Fruit fly (Drosophila melanogaster): ENCODE results near the gene Tango9.

The Tango9 gene

dm6 chr3R:11982547-11982946, 7.8 kb upstream of the Tango9 start:
- TF ChIP-seq cic (GFP tag; optimal IDR thresholded peaks at IDR 0.05), result no peak
- no peak for TF ChIP-seq ovo (GFP tag; optimal IDR thresholded peaks at IDR 0.05)
- TF ChIP-seq CG14711 (tag; optimal IDR thresholded peaks at IDR 0.05), result no peak
- no peak for TF ChIP-seq CG7045 (GFP tag; optimal IDR thresholded peaks at IDR 0.05)

- TF ChIP-seq ovo (GFP tag; optimal IDR thresholded peaks at IDR 0.05), result no peak
- TF ChIP-seq CG11617 (GFP tag; optimal IDR thresholded peaks at IDR 0.05), result no peak
- TF ChIP-seq CG1620 (GFP tag; optimal IDR thresholded peaks at IDR 0.05), result no peak
- no peak for TF ChIP-seq CG33017 (tag; optimal IDR thresholded peaks at IDR 0.05)
- no peak for TF ChIP-seq pad (GFP tag; optimal IDR thresholded peaks at IDR 0.05)
- no peak for TF ChIP-seq bab1 (GFP tag; optimal IDR thresholded peaks at IDR 0.05)
- no peak for TF ChIP-seq CG7101 (tag; optimal IDR thresholded peaks at IDR 0.05)
- no peak for TF ChIP-seq Crg-1 (GFP tag; optimal IDR thresholded peaks at IDR 0.05)
- TF ChIP-seq cnc (optimal IDR thresholded peaks at IDR 0.05), result no peak
- no peak for TF ChIP-seq Mnt (GFP tag; optimal IDR thresholded peaks at IDR 0.05)
- no peak for TF ChIP-seq tj (GFP tag; optimal IDR thresholded peaks at IDR 0.05)
- TF ChIP-seq CG7045 (GFP tag; optimal IDR thresholded peaks at IDR 0.05), result no peak
- no peak for TF ChIP-seq kay (GFP tag; ENCODE audit: borderline replicate concordance)
- TF ChIP-seq CG14711 (tag; optimal IDR thresholded peaks at IDR 0.05), result no peak
- TF ChIP-seq CG12768 (GFP tag; optimal IDR thresholded peaks at IDR 0.05), result no peak
- no peak for TF ChIP-seq toe (GFP tag; optimal IDR thresholded peaks at IDR 0.05)
Measured at dm6 chr3R:11981962-11982361, 7.3 kb upstream of the Tango9 start, which contains the start of gene CG12224. CG12224 (minus strand) TSS chr3R:11982062.

dm6 chr3R:11979879-11980571, 5.3 kb upstream of the Tango9 start, which contains the start of gene CG18547:
CG18547 (minus strand) TSS chr3R:11980390.
- peak; percentile 25 for TF ChIP-seq CG14711 (tag; optimal IDR thresholded peaks at IDR 0.05)
- TF ChIP-seq pad (GFP tag; optimal IDR thresholded peaks at IDR 0.05), result no peak

dm6 chr3R:11978278-11978677, 3.6 kb upstream of the Tango9 start:
- TF ChIP-seq kay (GFP tag; ENCODE audit: borderline replicate concordance) (peak; percentile 37), pad (GFP tag; optimal IDR thresholded peaks at IDR 0.05) (no peak)

- TF ChIP-seq toe (GFP tag; optimal IDR thresholded peaks at IDR 0.05) (no peak), kay (GFP tag; ENCODE audit: borderline replicate concordance) (peak; percentile 70)
Measured at dm6 chr3R:11977336-11977678, 2.6 kb upstream of the Tango9 start.

- TF ChIP-seq tj (GFP tag; optimal IDR thresholded peaks at IDR 0.05), result no peak
- TF ChIP-seq kay (GFP tag; ENCODE audit: borderline replicate concordance), result no peak
- TF ChIP-seq CG7101 (tag; optimal IDR thresholded peaks at IDR 0.05), result no peak
- no peak for TF ChIP-seq bab1 (GFP tag; optimal IDR thresholded peaks at IDR 0.05)
- TF ChIP-seq ovo (GFP tag; optimal IDR thresholded peaks at IDR 0.05), result no peak
- no peak for TF ChIP-seq Crg-1 (GFP tag; optimal IDR thresholded peaks at IDR 0.05)
Measured at dm6 chr3R:11976556-11977335, 2.0 kb upstream of the Tango9 start, which contains the start of gene CG10005. CG10005 (minus strand) TSS chr3R:11977197.

dm6 chr3R:11973826-11974225, 884 bp downstream of the Tango9 start:
- TF ChIP-seq CG11617 (GFP tag; optimal IDR thresholded peaks at IDR 0.05) (no peak), Hr96 (GFP tag; optimal IDR thresholded peaks at IDR 0.05) (no peak), cnc (optimal IDR thresholded peaks at IDR 0.05) (no peak), pad (GFP tag; optimal IDR thresholded peaks at IDR 0.05) (no peak), kay (GFP tag; ENCODE audit: borderline replicate concordance) (no peak), CG33017 (tag; optimal IDR thresholded peaks at IDR 0.05) (no peak), cic (GFP tag; optimal IDR thresholded peaks at IDR 0.05) (no peak), Crg-1 (GFP tag; optimal IDR thresholded peaks at IDR 0.05) (no peak), CG12768 (GFP tag; optimal IDR thresholded peaks at IDR 0.05) (no peak), CG14711 (tag; optimal IDR thresholded peaks at IDR 0.05) (no peak), tj (GFP tag; optimal IDR thresholded peaks at IDR 0.05) (no peak), CG7045 (GFP tag; optimal IDR thresholded peaks at IDR 0.05) (no peak), CG5204 (GFP tag; optimal IDR thresholded peaks at IDR 0.05) (no peak), CG7101 (tag; optimal IDR thresholded peaks at IDR 0.05) (no peak), Mnt (GFP tag; optimal IDR thresholded peaks at IDR 0.05) (no peak), bab1 (GFP tag; optimal IDR thresholded peaks at IDR 0.05) (no peak)

dm6 chr3R:11971394-11971793, 3.3 kb downstream of the Tango9 start, which contains the start of gene GC2:
GC2 (plus strand) TSS chr3R:11971694.
- TF ChIP-seq tj (GFP tag; optimal IDR thresholded peaks at IDR 0.05) (no peak), bab1 (GFP tag; optimal IDR thresholded peaks at IDR 0.05) (no peak), CG7045 (GFP tag; optimal IDR thresholded peaks at IDR 0.05) (no peak), CG7101 (tag; optimal IDR thresholded peaks at IDR 0.05) (no peak), Hr96 (GFP tag; optimal IDR thresholded peaks at IDR 0.05) (no peak), cnc (optimal IDR thresholded peaks at IDR 0.05) (no peak), cic (GFP tag; optimal IDR thresholded peaks at IDR 0.05) (no peak), kay (GFP tag; ENCODE audit: borderline replicate concordance) (no peak), Mnt (GFP tag; optimal IDR thresholded peaks at IDR 0.05) (no peak), CG14711 (tag; optimal IDR thresholded peaks at IDR 0.05) (no peak), CG1620 (GFP tag; optimal IDR thresholded peaks at IDR 0.05) (no peak), CG12768 (GFP tag; optimal IDR thresholded peaks at IDR 0.05) (no peak), toe (GFP tag; optimal IDR thresholded peaks at IDR 0.05) (no peak), Clk (GFP tag; optimal IDR thresholded peaks at IDR 0.05) (no peak), CG11617 (GFP tag; optimal IDR thresholded peaks at IDR 0.05) (no peak), pad (GFP tag; optimal IDR thresholded peaks at IDR 0.05) (no peak), CG5204 (GFP tag; optimal IDR thresholded peaks at IDR 0.05) (no peak), Crg-1 (GFP tag; optimal IDR thresholded peaks at IDR 0.05) (no peak)

All from whole organism, adult.